Fruit fly (Drosophila melanogaster) whole organism, wandering third instar larva: ENCODE results near the gene CG16779.
A peak's percentile ranks its signal among the peaks of the same experiment; 100 is the strongest.

Experiments used
- Abd-B ChIP-seq: fragments of >200 bp; optimal IDR thresholded peaks from 2 replicates; lab custom pipeline; 2017; ENCODE audit warnings: missing biosample characterization, missing genetic modification characterization
- CG32264 ChIP-seq: fragments of 200-800 bp; sonication (Bioruptor generic); optimal IDR thresholded peaks from 2 replicates; lab custom pipeline; 2016; ENCODE audit warnings: missing biosample characterization, missing genetic modification characterization
- CG9705 ChIP-seq: fragments of 200-800 bp; sonication (Bioruptor generic); optimal IDR thresholded peaks from 2 replicates; lab custom pipeline; 2018; ENCODE audit warnings: missing biosample characterization, mild to moderate bottlenecking, missing genetic modification characterization
- CrebA ChIP-seq: fragments of 200-800 bp; sonication (Bioruptor generic); optimal IDR thresholded peaks from 2 replicates; lab custom pipeline; 2016; ENCODE audit warnings: missing biosample characterization, mild to moderate bottlenecking, missing genetic modification characterization, borderline replicate concordance
- Dfd ChIP-seq: fragments of >200 bp; optimal IDR thresholded peaks from 2 replicates; lab custom pipeline; 2017; ENCODE audit warnings: missing biosample characterization, missing genetic modification characterization
- Dif ChIP-seq: fragments of 200-275, 200-300 bp; sonication (Bioruptor generic); optimal IDR thresholded peaks from 2 replicates; lab custom pipeline; 2018; ENCODE audit warnings: missing biosample characterization, missing genetic modification characterization; ENCODE audit not compliant: partially characterized antibody
- GATAd ChIP-seq: sonication (Bioruptor generic); optimal IDR thresholded peaks from 2 replicates; lab custom pipeline; 2016; ENCODE audit warnings: missing biosample characterization, missing genetic modification characterization
- HLH106 ChIP-seq: fragments of 200-800 bp; optimal IDR thresholded peaks from 3 replicates; lab custom pipeline; 2019; ENCODE audit warnings: missing biosample characterization, mild to moderate bottlenecking, missing genetic modification characterization, moderate library complexity
- Hnf4 ChIP-seq: fragments of 200-800 bp; sonication (Bioruptor generic); optimal IDR thresholded peaks from 2 replicates; lab custom pipeline; 2016; ENCODE audit warnings: missing biosample characterization, mild to moderate bottlenecking, missing genetic modification characterization
- Hr78 ChIP-seq: fragments of >200 bp; optimal IDR thresholded peaks from 2 replicates; lab custom pipeline; 2017; ENCODE audit warnings: missing biosample characterization, missing genetic modification characterization
- Hr83 ChIP-seq: fragments of 200-300 bp; sonication (Bioruptor generic); optimal IDR thresholded peaks from 2 replicates; lab custom pipeline; 2016; ENCODE audit warnings: missing biosample characterization, mild to moderate bottlenecking, missing genetic modification characterization, moderate library complexity; ENCODE audit not compliant: poor library complexity, severe bottlenecking
- Jra ChIP-seq: sonication (Bioruptor generic); optimal IDR thresholded peaks from 2 replicates; lab custom pipeline; 2016; ENCODE audit warnings: missing biosample characterization, missing genetic modification characterization
- Mio ChIP-seq: sonication (Bioruptor generic); optimal IDR thresholded peaks from 2 replicates; lab custom pipeline; 2016; ENCODE audit warnings: missing biosample characterization, missing genetic modification characterization
- N ChIP-seq: fragments of >200 bp; optimal IDR thresholded peaks from 2 replicates; lab custom pipeline; 2018; ENCODE audit warnings: missing biosample characterization, missing external identifiers, missing genetic modification characterization
- OdsH ChIP-seq: fragments of 200-800 bp; sonication (Bioruptor generic); optimal IDR thresholded peaks from 2 replicates; lab custom pipeline; 2016; ENCODE audit warnings: missing biosample characterization, mild to moderate bottlenecking, missing genetic modification characterization
- Rel ChIP-seq, 2 experiments: fragments of 200-800 bp; sonication (Bioruptor generic) in 1 of 2; optimal IDR thresholded peaks; 2 replicates in 1 of 2; 3 replicates in 1 of 2; lab custom pipeline; 2016 to 2019; ENCODE audit warnings: mild to moderate bottlenecking in 2 of 2, missing biosample characterization in 2 of 2, missing genetic modification characterization in 2 of 2, moderate library complexity in 1 of 2
- Sp1 ChIP-seq: fragments of 200-800 bp; sonication (Bioruptor generic); optimal IDR thresholded peaks from 3 replicates; lab custom pipeline; 2019; ENCODE audit warnings: missing biosample characterization, mild to moderate bottlenecking, missing genetic modification characterization, moderate library complexity
- Vsx2 ChIP-seq: fragments of 200-300, 225-300 bp; sonication (Bioruptor generic); optimal IDR thresholded peaks from 2 replicates; lab custom pipeline; 2018; ENCODE audit warnings: missing biosample characterization, missing genetic modification characterization; ENCODE audit not compliant: partially characterized antibody
- br ChIP-seq: fragments of 200-800 bp; sonication (Bioruptor generic); optimal IDR thresholded peaks from 2 replicates; lab custom pipeline; 2016; ENCODE audit warnings: missing biosample characterization, missing genetic modification characterization
- brk ChIP-seq: fragments of 200-800 bp; sonication (Bioruptor generic); optimal IDR thresholded peaks from 2 replicates; lab custom pipeline; 2016; ENCODE audit warnings: missing biosample characterization, mild to moderate bottlenecking, missing genetic modification characterization
- dl ChIP-seq, 2 experiments: fragments of 175-275, 200-275 bp in 1 of 2; fragments of 200-275 bp in 1 of 2; sonication (Bioruptor generic); optimal IDR thresholded peaks; lab custom pipeline; 2018; ENCODE audit warnings: mild to moderate bottlenecking in 2 of 2, missing biosample characterization in 2 of 2, missing genetic modification characterization in 2 of 2, moderate library complexity in 2 of 2; ENCODE audit not compliant: partially characterized antibody in 2 of 2, insufficient read depth in 1 of 2
- dmrt93B ChIP-seq: fragments of 200-800 bp; sonication (Bioruptor generic); optimal IDR thresholded peaks from 2 replicates; lab custom pipeline; 2018; ENCODE audit warnings: missing biosample characterization, mild to moderate bottlenecking, missing genetic modification characterization
- dsf ChIP-seq: sonication (Bioruptor generic); optimal IDR thresholded peaks from 2 replicates; lab custom pipeline; 2016; ENCODE audit warnings: missing biosample characterization, missing genetic modification characterization, borderline replicate concordance
- ey ChIP-seq: fragments of 200-800 bp; sonication (Bioruptor generic); optimal IDR thresholded peaks from 2 replicates; lab custom pipeline; 2016; ENCODE audit warnings: missing biosample characterization, missing genetic modification characterization
- foxo ChIP-seq, 2 experiments: fragments of 200-800 bp; sonication (Bioruptor generic); optimal IDR thresholded peaks; 2 replicates in 1 of 2; 3 replicates in 1 of 2; lab custom pipeline; 2016 to 2017; ENCODE audit warnings: missing biosample characterization in 2 of 2, missing genetic modification characterization in 2 of 2
- fru ChIP-seq: fragments of 200-800 bp; sonication (Bioruptor generic); optimal IDR thresholded peaks from 3 replicates; lab custom pipeline; 2016; ENCODE audit warnings: missing biosample characterization, mild to moderate bottlenecking, missing genetic modification characterization
- h ChIP-seq: fragments of 200-800 bp; sonication (Bioruptor generic); optimal IDR thresholded peaks from 3 replicates; lab custom pipeline; 2016; ENCODE audit warnings: missing biosample characterization, mild to moderate bottlenecking, missing genetic modification characterization
- jim ChIP-seq: fragments of 175-275, 200-325 bp; sonication (Bioruptor generic); optimal IDR thresholded peaks from 2 replicates; lab custom pipeline; 2016; ENCODE audit warnings: missing biosample characterization, mild to moderate bottlenecking, missing genetic modification characterization
- lola ChIP-seq: fragments of >200 bp; optimal IDR thresholded peaks from 2 replicates; lab custom pipeline; 2017; ENCODE audit warnings: missing biosample characterization, missing genetic modification characterization
- pan ChIP-seq: fragments of >200 bp; optimal IDR thresholded peaks from 2 replicates; lab custom pipeline; 2017
- psq ChIP-seq: fragments of 200-800 bp; sonication (Bioruptor generic); optimal IDR thresholded peaks from 3 replicates; lab custom pipeline; 2017; ENCODE audit warnings: missing biosample characterization, mild to moderate bottlenecking, missing genetic modification characterization, moderate library complexity
- rgr ChIP-seq: fragments of 200-800 bp; sonication (Bioruptor generic); optimal IDR thresholded peaks from 3 replicates; lab custom pipeline; 2016; ENCODE audit warnings: missing biosample characterization, mild to moderate bottlenecking, missing genetic modification characterization
- sage ChIP-seq: fragments of 200-800 bp; sonication (Bioruptor generic); optimal IDR thresholded peaks from 2 replicates; lab custom pipeline; 2016; ENCODE audit warnings: missing biosample characterization, mild to moderate bottlenecking, missing genetic modification characterization
- sv ChIP-seq: fragments of 200-800 bp; sonication (Bioruptor generic); optimal IDR thresholded peaks from 3 replicates; lab custom pipeline; 2016; ENCODE audit warnings: missing biosample characterization, missing genetic modification characterization
- tai ChIP-seq: sonication (Bioruptor generic); optimal IDR thresholded peaks from 2 replicates; lab custom pipeline; 2016; ENCODE audit warnings: missing biosample characterization, missing genetic modification characterization
- usp ChIP-seq: fragments of >200 bp; optimal IDR thresholded peaks from 2 replicates; lab custom pipeline; 2017; ENCODE audit warnings: missing biosample characterization, missing genetic modification characterization
- woc ChIP-seq: sonication (Bioruptor generic); optimal IDR thresholded peaks from 2 replicates; lab custom pipeline; 2016; ENCODE audit warnings: missing biosample characterization, mild to moderate bottlenecking, missing genetic modification characterization

CG16779 gene

DNA sequence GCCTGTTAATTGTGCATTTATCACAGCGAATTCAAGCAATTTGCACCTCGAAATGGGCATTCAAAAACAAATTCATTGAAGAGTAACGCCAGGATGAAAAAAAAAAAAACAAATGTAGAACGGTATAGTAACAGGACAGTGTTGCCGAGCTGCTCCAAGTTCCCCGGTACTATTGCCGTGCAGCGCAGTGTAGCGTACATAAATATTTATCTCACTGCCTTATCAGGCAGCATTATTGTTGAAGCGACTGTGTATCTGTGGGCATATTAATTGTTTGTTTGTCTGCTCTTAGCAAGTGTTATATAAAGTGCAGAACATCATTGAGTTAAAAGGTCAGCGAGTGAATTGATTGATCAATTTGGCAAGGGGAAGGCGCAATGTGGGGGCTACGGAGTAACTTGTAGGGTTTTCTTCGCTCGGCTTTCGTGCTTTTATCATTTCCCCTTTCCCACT, 22.9 kb upstream of the CG16779 start:
- TF ChIP-seq dmrt93B (GFP tag; lab: Kevin White, UChicago) (no peak), br (no peak), HLH106 (no peak), jim (no peak), Rel (GFP tag; optimal IDR thresholded peaks at IDR 0.05; lab: Kevin White, UChicago) (no peak), Rel (tag; optimal IDR thresholded peaks at IDR 0.05; lab: Kevin White, UChicago) (no peak), ey (GFP tag; lab: Kevin White, UChicago) (no peak), Dfd (no peak), lola (no peak), Hr78 (GFP tag; lab: Kevin White, UChicago) (no peak), Abd-B (GFP tag; lab: Kevin White, UChicago) (no peak), brk (GFP tag; lab: Kevin White, UChicago) (no peak), CrebA (GFP tag; lab: Kevin White, UChicago) (no peak), CG32264 (GFP tag; lab: Kevin White, UChicago) (no peak), h (no peak), Hr83 (GFP tag; lab: Kevin White, UChicago) (peak; percentile 44), Jra (no peak), pan (lab: Kevin White, UChicago) (no peak), dsf (GFP tag; lab: Kevin White, UChicago) (no peak), Vsx2 (no peak), sv (GFP tag; lab: Kevin White, UChicago) (no peak), woc (GFP tag; lab: Kevin White, UChicago) (no peak), N (GFP tag; lab: Kevin White, UChicago) (no peak), OdsH (no peak), GATAd (GFP tag; lab: Kevin White, UChicago) (no peak), rgr (GFP tag; lab: Kevin White, UChicago) (peak; percentile 4), Mio (GFP tag; lab: Kevin White, UChicago) (no peak), sage (no peak), Hnf4 (GFP tag; lab: Kevin White, UChicago) (no peak), dl (GFP tag; optimal IDR thresholded peaks at IDR 0.05; lab: Kevin White, UChicago; ENCODE audit: insufficient read depth in 1 of 2, partially characterized antibody in 2 of 2) (no peak), psq (GFP tag; lab: Kevin White, UChicago) (no peak), foxo (GFP tag; optimal IDR thresholded peaks at IDR 0.05; lab: Kevin White, UChicago) (peak in 1 of 2 experiments; percentile 17), fru (GFP tag; lab: Kevin White, UChicago) (peak; percentile 7)
- TF ChIP-seq, all 38 proteins: peak for 4

DNA sequence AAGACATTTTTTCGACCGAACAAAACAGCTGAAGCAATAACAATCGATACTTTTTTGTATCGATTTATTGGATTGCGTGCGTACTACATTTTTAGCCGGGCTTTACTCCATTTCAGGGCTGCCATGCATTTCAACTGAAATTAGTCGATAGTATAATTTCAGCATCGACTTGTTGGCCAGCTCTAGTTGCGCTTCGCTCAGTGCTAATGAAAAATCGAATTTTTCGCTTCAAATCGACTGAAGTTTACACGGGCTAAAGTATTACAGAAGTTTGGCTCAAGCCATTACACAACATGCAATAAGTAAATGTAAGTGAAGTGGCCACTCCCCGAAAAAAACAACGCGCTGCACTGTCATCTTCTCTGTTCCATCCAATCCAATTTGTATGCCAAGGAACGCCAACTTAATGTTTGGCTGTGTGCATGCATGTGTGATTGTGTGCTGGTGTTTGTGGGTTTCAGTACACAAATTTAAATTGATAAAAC, 22.4 kb upstream of the CG16779 start, which contains the start of the genes mRpL47, CG8176 and Kdm3:
mRpL47 (minus strand) TSS at position 49 of the 485 bp plus-strand sequence.
CG8176 (plus strand) TSS at position 148 of the 485 bp plus-strand sequence.
Kdm3 (plus strand) TSS at position 148 of the 485 bp plus-strand sequence.
- peak; percentile 57 for TF ChIP-seq sv (GFP tag; lab: Kevin White, UChicago)
- no peak for TF ChIP-seq woc (GFP tag; lab: Kevin White, UChicago)
- TF ChIP-seq OdsH, result peak; percentile 21
- peak; percentile 4 for TF ChIP-seq fru (GFP tag; lab: Kevin White, UChicago)
- no peak for TF ChIP-seq usp (GFP tag; lab: Kevin White, UChicago)
- peak; percentile 50 for TF ChIP-seq rgr (GFP tag; lab: Kevin White, UChicago)
- TF ChIP-seq Jra, result peak; percentile 81
- TF ChIP-seq br, result peak; percentile 35
- TF ChIP-seq Dif, result no peak
- TF ChIP-seq Abd-B (GFP tag; lab: Kevin White, UChicago), result no peak
- no peak for TF ChIP-seq Vsx2
- TF ChIP-seq tai (GFP tag; lab: Kevin White, UChicago), result no peak
- TF ChIP-seq Rel (GFP tag; optimal IDR thresholded peaks at IDR 0.05; lab: Kevin White, UChicago), result no peak
- peak; percentile 54 for TF ChIP-seq Rel (tag; optimal IDR thresholded peaks at IDR 0.05; lab: Kevin White, UChicago)
- peak; percentile 59 for TF ChIP-seq ey (GFP tag; lab: Kevin White, UChicago)
- TF ChIP-seq jim, result peak; percentile 66
- no peak for TF ChIP-seq GATAd (GFP tag; lab: Kevin White, UChicago)
- TF ChIP-seq Hr83 (GFP tag; lab: Kevin White, UChicago), result peak; percentile 98
- TF ChIP-seq psq (GFP tag; lab: Kevin White, UChicago), result peak; percentile 28
- no peak for TF ChIP-seq Dfd
- TF ChIP-seq CG9705 (GFP tag; lab: Kevin White, UChicago), result peak; percentile 34
- peak; percentile 58 for TF ChIP-seq Sp1 (GFP tag; lab: Kevin White, UChicago)
- TF ChIP-seq pan (lab: Kevin White, UChicago), result no peak
- peak; percentile 47 for TF ChIP-seq HLH106
- TF ChIP-seq Hnf4 (GFP tag; lab: Kevin White, UChicago), result peak; percentile 81
- TF ChIP-seq h, result peak; percentile 66
- TF ChIP-seq dsf (GFP tag; lab: Kevin White, UChicago), result peak; percentile 28
- no peak for TF ChIP-seq Mio (GFP tag; lab: Kevin White, UChicago)
- peak in 1 of 2 experiments; percentile 51 for TF ChIP-seq foxo (GFP tag; optimal IDR thresholded peaks at IDR 0.05; lab: Kevin White, UChicago)
- no peak for TF ChIP-seq N (GFP tag; lab: Kevin White, UChicago)
